Worm (Caenorhabditis elegans): ENCODE data around the gene F52H3.11.

ce11 chrII:10017528-10017927, 27.4 kb downstream of the F52H3.11 start:
- TF ChIP-seq pqm-1 (tag; optimal IDR thresholded peaks at IDR 0.05) (no peak), ceh-18 (tag; optimal IDR thresholded peaks at IDR 0.05) (no peak), ets-4 (tag; optimal IDR thresholded peaks at IDR 0.05) (no peak), lin-11 (tag; optimal IDR thresholded peaks at IDR 0.05) (no peak)

Measured in whole organism, late embryonic.